Worm (Caenorhabditis elegans) whole organism, L1 larva: ENCODE data around the gene Y38H6C.13.

Source experiments
- fkh-10 ChIP-seq: sonication (generic microtip); optimal IDR thresholded peaks from 2 replicates; lab custom pipeline; 2017; ENCODE audit warnings: missing biosample characterization, missing genetic modification reagents, missing genetic modification characterization
- fkh-8 ChIP-seq: sonication (generic microtip); optimal IDR thresholded peaks from 2 replicates; lab custom pipeline; 2016; ENCODE audit warnings: mild to moderate bottlenecking, missing genetic modification characterization, missing compliant biosample characterization
- hpl-2 ChIP-seq: fragments of 150-350 bp; optimal IDR thresholded peaks from 2 replicates; lab custom pipeline; 2014; ENCODE audit warnings: missing biosample characterization, missing genetic modification reagents, missing genetic modification characterization
- lin-13 ChIP-seq: fragments of 150-350 bp; optimal IDR thresholded peaks from 2 replicates; lab custom pipeline; 2014; ENCODE audit warnings: missing biosample characterization, missing genetic modification reagents, missing genetic modification characterization
- nhr-11 ChIP-seq: fragments of 150-350 bp; optimal IDR thresholded peaks from 2 replicates; lab custom pipeline; 2014; ENCODE audit warnings: missing biosample characterization, missing genetic modification characterization
- nhr-77 ChIP-seq: fragments of 150-350 bp; optimal IDR thresholded peaks from 2 replicates; lab custom pipeline; 2014; ENCODE audit warnings: missing biosample characterization, missing genetic modification characterization
- unc-98 ChIP-seq: fragments of 200-800 bp; sonication (Bioruptor generic); IDR thresholded peaks from 2 replicates; pipeline ENCODE4 v1.3.6; 2022; ENCODE audit warnings: missing genetic modification characterization, missing compliant biosample characterization

- TF ChIP-seq lin-13 (GFP tag; lab: Kevin White, UChicago) (no peak), nhr-77 (tag; lab: Kevin White, UChicago) (no peak), fkh-10 (GFP tag; lab: Kevin White, UChicago) (no peak), unc-98 (GFP tag; lab: Robert Waterston, UW) (no peak), nhr-11 (tag; lab: Kevin White, UChicago) (no peak), hpl-2 (no peak), fkh-8 (tag; lab: Kevin White, UChicago) (no peak)
Measured at ce11 chrV:20517005-20517404, 10.6 kb upstream of the Y38H6C.13 start.
